Worm (Caenorhabditis elegans) whole organism, L2 larva: ENCODE data around the gene JC8.4.

Experiments
- ZK546.5 ChIP-seq: sonication (generic microtip); optimal IDR thresholded peaks from 2 replicates; lab custom pipeline; 2017; ENCODE audit warnings: missing biosample characterization, missing genetic modification characterization
- elt-1 ChIP-seq: fragments of 150-350 bp; optimal IDR thresholded peaks from 2 replicates; lab custom pipeline; 2014; ENCODE audit warnings: missing biosample characterization, missing genetic modification characterization
- fos-1 ChIP-seq: fragments of 150-350 bp; optimal IDR thresholded peaks from 2 replicates; lab custom pipeline; 2014; ENCODE audit warnings: missing biosample characterization, missing genetic modification characterization
- nhr-12 ChIP-seq: fragments of 150-350 bp; optimal IDR thresholded peaks from 2 replicates; lab custom pipeline; 2014; ENCODE audit warnings: missing biosample characterization, missing genetic modification characterization
- nhr-25 ChIP-seq: fragments of 150-350 bp; sonication (generic microtip); optimal IDR thresholded peaks from 3 replicates; lab custom pipeline; 2014; ENCODE audit warnings: missing biosample characterization, missing genetic modification characterization
- skn-1 ChIP-seq: sonication (generic microtip); optimal IDR thresholded peaks from 2 replicates; lab custom pipeline; 2017; ENCODE audit warnings: missing biosample characterization, missing genetic modification characterization
- zag-1 ChIP-seq: fragments of 150-350 bp; optimal IDR thresholded peaks from 2 replicates; lab custom pipeline; 2014; ENCODE audit warnings: missing biosample characterization, missing genetic modification characterization

- TF ChIP-seq zag-1 (tag; lab: Kevin White, UChicago) (no peak), ZK546.5 (no peak), skn-1 (no peak), nhr-25 (tag; lab: Kevin White, UChicago) (no peak), fos-1 (no peak), nhr-12 (no peak), elt-1 (no peak)
These were observed 2.7 kb upstream of the JC8.4 start, which contains the start of gene lin-54 for ce11 chrIV:13240842-13241143.
